Fruit fly (Drosophila melanogaster): Measurements from ENCODE around the gene RhoL.
A peak's percentile ranks its signal among the peaks of the same experiment; 100 is the strongest.

Gene RhoL

dm6 chr3R:9504355-9504754, 2.0 kb upstream of the RhoL start, which contains the start of gene CG8149 (continued):
- TF ChIP-seq Atf-2 (GFP tag; optimal IDR thresholded peaks at IDR 0.05) (no peak), CG12769 (tag; optimal IDR thresholded peaks at IDR 0.05) (no peak), Oli (tag; optimal IDR thresholded peaks at IDR 0.05) (no peak), chinmo (GFP tag; IDR thresholded peaks at IDR 0.05; ENCODE audit: partially characterized antibody) (0 out of 4 replicates have a peak, but pooled peaks have one; percentile 36), ap (GFP tag; IDR thresholded peaks at IDR 0.05) (no peak), CG6791 (GFP tag; IDR thresholded peaks at IDR 0.05; ENCODE audit: partially characterized antibody) (peak; percentile 93), Vsx1 (GFP tag; optimal IDR thresholded peaks at IDR 0.05) (peak; percentile 69), klu (GFP tag; IDR thresholded peaks at IDR 0.05) (no peak), CG16779 (GFP tag; IDR thresholded peaks at IDR 0.05) (no peak), BtbVII (GFP tag; optimal IDR thresholded peaks at IDR 0.05) (no peak), nerfin-2 (GFP tag; IDR thresholded peaks at IDR 0.05; ENCODE audit: partially characterized antibody) (peak; percentile 83), CG13287 (GFP tag; IDR thresholded peaks at IDR 0.05; ENCODE audit: partially characterized antibody) (peak; percentile 98), salm (tag; optimal IDR thresholded peaks at IDR 0.05) (peak; percentile 20), pita (GFP tag; optimal IDR thresholded peaks at IDR 0.05) (peak; percentile 56), Lpt (GFP tag; optimal IDR thresholded peaks at IDR 0.05) (no peak), CG7987 (GFP tag; optimal IDR thresholded peaks at IDR 0.05) (no peak), her (GFP tag; optimal IDR thresholded peaks at IDR 0.05) (no peak), oc (tag; optimal IDR thresholded peaks at IDR 0.05) (no peak), CG11696 (GFP tag; IDR thresholded peaks at IDR 0.05) (no peak), zen (tag; optimal IDR thresholded peaks at IDR 0.05) (peak; percentile 68), CG17328 (GFP tag; IDR thresholded peaks at IDR 0.05) (no peak), CG34224 (GFP tag; IDR thresholded peaks at IDR 0.05; ENCODE audit: partially characterized antibody) (peak; percentile 88), vvl (GFP tag; IDR thresholded peaks at IDR 0.05) (no peak), unc-4 (GFP tag; IDR thresholded peaks at IDR 0.05; ENCODE audit: partially characterized antibody) (peak; percentile 97), D (optimal IDR thresholded peaks at IDR 0.05) (no peak), D (GFP tag; optimal IDR thresholded peaks at IDR 0.05) (no peak), ash1 (GFP tag; optimal IDR thresholded peaks at IDR 0.05) (no peak), HLH54F (GFP tag; optimal IDR thresholded peaks at IDR 0.05) (no peak), CG12104 (GFP tag; optimal IDR thresholded peaks at IDR 0.05) (no peak), CG11398 (GFP tag; optimal IDR thresholded peaks at IDR 0.05) (no peak), gsb (GFP tag; IDR thresholded peaks at IDR 0.05) (no peak), CG10979 (tag; optimal IDR thresholded peaks at IDR 0.05) (peak; percentile 19), CG15011 (GFP tag; optimal IDR thresholded peaks at IDR 0.05) (no peak), CG14050 (GFP tag; IDR thresholded peaks at IDR 0.05) (no peak), Pdp1 (GFP tag; optimal IDR thresholded peaks at IDR 0.05) (peak in 1 of 2 experiments; percentile 37), stwl (tag; optimal IDR thresholded peaks at IDR 0.05) (peak; percentile 80), CG2120 (GFP tag; optimal IDR thresholded peaks at IDR 0.05) (peak; percentile 55), Doc3 (GFP tag; IDR thresholded peaks at IDR 0.05; ENCODE audit: partially characterized antibody) (peak; percentile 97), CG1832 (GFP tag; optimal IDR thresholded peaks at IDR 0.05) (no peak), inv (GFP tag; IDR thresholded peaks at IDR 0.05; ENCODE audit: partially characterized antibody) (peak; percentile 77), CG8765 (GFP tag; IDR thresholded peaks at IDR 0.05) (no peak), CG12391 (tag; optimal IDR thresholded peaks at IDR 0.05) (peak; percentile 60), CG1602 (GFP tag; optimal IDR thresholded peaks at IDR 0.05) (no peak), tll (GFP tag; optimal IDR thresholded peaks at IDR 0.05) (no peak), amos (GFP tag; IDR thresholded peaks at IDR 0.05; ENCODE audit: partially characterized antibody) (peak; percentile 86), HmgZ (tag; optimal IDR thresholded peaks at IDR 0.05) (peak; percentile 21), CG3281 (GFP tag; optimal IDR thresholded peaks at IDR 0.05) (no peak), YL-1 (GFP tag; optimal IDR thresholded peaks at IDR 0.05) (peak; percentile 71), Rx (GFP tag; IDR thresholded peaks at IDR 0.05) (no peak), Mrtf (GFP tag; IDR thresholded peaks at IDR 0.05) (no peak)
